Worm (Caenorhabditis elegans) whole organism, L2 larva: ENCODE measurements around the gene lgc-36.
A peak's percentile ranks its signal among the peaks of the same experiment; 100 is the strongest.

ENCODE experiments used
- C34F6.9 ChIP-seq: fragments of 150-350 bp; optimal IDR thresholded peaks from 2 replicates; lab custom pipeline; 2014; ENCODE audit warnings: missing biosample characterization, missing genetic modification characterization
- F13H6.1 ChIP-seq: sonication (generic microtip); optimal IDR thresholded peaks from 2 replicates; lab custom pipeline; 2016; ENCODE audit warnings: missing genetic modification characterization, missing compliant biosample characterization
- R02D3.7 ChIP-seq: fragments of 150-350 bp; optimal IDR thresholded peaks from 2 replicates; lab custom pipeline; 2014; ENCODE audit warnings: missing biosample characterization, missing genetic modification characterization
- Y55F3AM.14 ChIP-seq: fragments of 200-800 bp; sonication (Bioruptor generic); optimal IDR thresholded peaks from 2 replicates; lab custom pipeline; 2018; ENCODE audit warnings: mild to moderate bottlenecking, missing genetic modification characterization, missing compliant biosample characterization
- ZK546.5 ChIP-seq: sonication (generic microtip); optimal IDR thresholded peaks from 2 replicates; lab custom pipeline; 2017; ENCODE audit warnings: missing biosample characterization, missing genetic modification characterization
- alr-1 ChIP-seq: fragments of 150-350 bp; optimal IDR thresholded peaks from 2 replicates; lab custom pipeline; 2014; ENCODE audit warnings: missing biosample characterization, missing genetic modification characterization
- aly-2 ChIP-seq: fragments of 150-350 bp; optimal IDR thresholded peaks from 2 replicates; lab custom pipeline; 2014; ENCODE audit warnings: missing biosample characterization, missing genetic modification characterization
- ama-1 ChIP-seq: fragments of 150-350 bp; optimal IDR thresholded peaks from 2 replicates; lab custom pipeline; 2018; ENCODE audit warnings: inconsistent platforms
- blmp-1 ChIP-seq: sonication (generic microtip); optimal IDR thresholded peaks from 2 replicates; lab custom pipeline; 2017; ENCODE audit warnings: missing genetic modification characterization, mild to moderate bottlenecking, missing compliant biosample characterization, antibody characterized with exemption, moderate library complexity; ENCODE audit not compliant: insufficient read depth
- ceh-16 ChIP-seq: fragments of 150-350 bp; optimal IDR thresholded peaks from 2 replicates; lab custom pipeline; 2014; ENCODE audit warnings: missing biosample characterization, missing genetic modification characterization
- crh-2 ChIP-seq: sonication (generic microtip); optimal IDR thresholded peaks from 2 replicates; lab custom pipeline; 2017; ENCODE audit warnings: missing biosample characterization, missing genetic modification characterization
- egl-27 ChIP-seq: sonication (generic microtip); optimal IDR thresholded peaks from 3 replicates; lab custom pipeline; 2017; ENCODE audit warnings: missing biosample characterization, missing genetic modification reagents, missing genetic modification characterization
- elt-1 ChIP-seq: fragments of 150-350 bp; optimal IDR thresholded peaks from 2 replicates; lab custom pipeline; 2014; ENCODE audit warnings: missing biosample characterization, missing genetic modification characterization
- elt-3 ChIP-seq: sonication (generic microtip); optimal IDR thresholded peaks from 2 replicates; lab custom pipeline; 2017; ENCODE audit warnings: missing biosample characterization, missing genetic modification characterization
- fos-1 ChIP-seq: fragments of 150-350 bp; optimal IDR thresholded peaks from 2 replicates; lab custom pipeline; 2014; ENCODE audit warnings: missing biosample characterization, missing genetic modification characterization
- gmeb-1 ChIP-seq: fragments of 150-350 bp; optimal IDR thresholded peaks from 2 replicates; lab custom pipeline; 2014; ENCODE audit warnings: missing biosample characterization, missing genetic modification characterization
- lin-11 ChIP-seq: fragments of 150-350 bp; sonication (generic microtip); optimal IDR thresholded peaks from 2 replicates; lab custom pipeline; 2014; ENCODE audit warnings: missing biosample characterization, missing genetic modification characterization, inconsistent platforms, mixed read lengths
- lin-13 ChIP-seq: fragments of 150-350 bp; optimal IDR thresholded peaks from 2 replicates; lab custom pipeline; 2014; ENCODE audit warnings: missing biosample characterization, missing genetic modification reagents, missing genetic modification characterization
- lin-39 ChIP-seq: fragments of 150-350 bp; optimal IDR thresholded peaks from 2 replicates; lab custom pipeline; 2014; ENCODE audit warnings: missing biosample characterization, missing genetic modification reagents, missing genetic modification characterization
- mbf-1 ChIP-seq: sonication (generic microtip); optimal IDR thresholded peaks from 2 replicates; lab custom pipeline; 2017; ENCODE audit warnings: missing biosample characterization, missing genetic modification characterization
- mdl-1 ChIP-seq, 2 experiments: fragments of 150-350 bp in 1 of 2; sonication (generic microtip) in 1 of 2; optimal IDR thresholded peaks; 2 replicates each; lab custom pipeline; 2017; ENCODE audit warnings: missing biosample characterization in 2 of 2, missing genetic modification characterization in 2 of 2
- nhr-10 ChIP-seq: sonication (generic microtip); optimal IDR thresholded peaks from 2 replicates; lab custom pipeline; 2017; ENCODE audit warnings: missing biosample characterization, missing genetic modification characterization
- nhr-11 ChIP-seq: fragments of 150-350 bp; optimal IDR thresholded peaks from 2 replicates; lab custom pipeline; 2014; ENCODE audit warnings: missing biosample characterization, missing genetic modification characterization
- nhr-12 ChIP-seq: fragments of 150-350 bp; optimal IDR thresholded peaks from 2 replicates; lab custom pipeline; 2014; ENCODE audit warnings: missing biosample characterization, missing genetic modification characterization
- nhr-129 ChIP-seq: fragments of 150-350 bp; optimal IDR thresholded peaks from 2 replicates; lab custom pipeline; 2014; ENCODE audit warnings: missing biosample characterization, missing genetic modification characterization
- nhr-237 ChIP-seq: fragments of 150-350 bp; optimal IDR thresholded peaks from 2 replicates; lab custom pipeline; 2014; ENCODE audit warnings: missing biosample characterization, missing genetic modification characterization
- nhr-6 ChIP-seq: fragments of 150-350 bp; optimal IDR thresholded peaks from 2 replicates; lab custom pipeline; 2014; ENCODE audit warnings: missing biosample characterization, missing genetic modification characterization
- nhr-77 ChIP-seq: fragments of 150-350 bp; optimal IDR thresholded peaks from 2 replicates; lab custom pipeline; 2014; ENCODE audit warnings: missing biosample characterization, missing genetic modification characterization
- sem-4 ChIP-seq: fragments of 150-350 bp; optimal IDR thresholded peaks from 2 replicates; lab custom pipeline; 2014; ENCODE audit warnings: missing biosample characterization, missing genetic modification reagents, missing genetic modification characterization
- skn-1 ChIP-seq: sonication (generic microtip); optimal IDR thresholded peaks from 2 replicates; lab custom pipeline; 2017; ENCODE audit warnings: missing biosample characterization, missing genetic modification characterization
- sma-3 ChIP-seq: sonication (generic microtip); optimal IDR thresholded peaks from 2 replicates; lab custom pipeline; 2016; ENCODE audit warnings: missing genetic modification reagents, missing genetic modification characterization, missing compliant biosample characterization
- sma-9 ChIP-seq, 2 experiments: fragments of 150-350 bp in 1 of 2; sonication (generic microtip) in 1 of 2; optimal IDR thresholded peaks; 2 replicates each; lab custom pipeline; 2014 to 2016; ENCODE audit warnings: missing genetic modification characterization in 2 of 2, mild to moderate bottlenecking in 1 of 2, missing biosample characterization in 1 of 2, missing compliant biosample characterization in 1 of 2, missing genetic modification reagents in 1 of 2, moderate library complexity in 1 of 2
- snpc-4 ChIP-seq: fragments of 150-350 bp; optimal IDR thresholded peaks from 2 replicates; lab custom pipeline; 2014; ENCODE audit warnings: missing biosample characterization, missing genetic modification characterization
- unc-39 ChIP-seq: fragments of 150-350 bp; optimal IDR thresholded peaks from 2 replicates; lab custom pipeline; 2014; ENCODE audit warnings: missing biosample characterization, missing genetic modification characterization
- unc-55 ChIP-seq: fragments of 150-350 bp; sonication (generic microtip); optimal IDR thresholded peaks from 3 replicates; lab custom pipeline; 2014; ENCODE audit warnings: missing biosample characterization, missing genetic modification reagents, missing genetic modification characterization
- zag-1 ChIP-seq: fragments of 150-350 bp; optimal IDR thresholded peaks from 2 replicates; lab custom pipeline; 2014; ENCODE audit warnings: missing biosample characterization, missing genetic modification characterization
- ztf-1 ChIP-seq: fragments of 200-800 bp; sonication (Bioruptor generic); conservative IDR thresholded peaks from 2 replicates; pipeline ENCODE4 v1.3.6; 2022; ENCODE audit warnings: missing genetic modification characterization, missing compliant biosample characterization
- ztf-11 ChIP-seq: sonication (generic microtip); optimal IDR thresholded peaks from 2 replicates; lab custom pipeline; 2017; ENCODE audit warnings: missing biosample characterization, missing genetic modification characterization
- ztf-4 ChIP-seq: fragments of 150-350 bp; optimal IDR thresholded peaks from 2 replicates; lab custom pipeline; 2014; ENCODE audit warnings: missing biosample characterization, missing genetic modification characterization

Gene lgc-36

ce11 chrV:11266681-11267080 lies 7.9 kb upstream of the lgc-36 start, which contains the start of gene str-116:
TSS of gene str-116 (plus strand) at chrV:11266981.
- TF ChIP-seq nhr-77 (tag; lab: Kevin White, UChicago) (no peak), sem-4 (tag; lab: Kevin White, UChicago) (no peak), fos-1 (tag; lab: Kevin White, UChicago) (no peak), ztf-1 (no peak), skn-1 (tag; lab: Kevin White, UChicago) (no peak), sma-3 (GFP tag; lab: Kevin White, UChicago) (no peak), alr-1 (tag; lab: Kevin White, UChicago) (no peak), Y55F3AM.14 (GFP tag; lab: Kevin White, UChicago) (no peak), nhr-12 (tag; lab: Kevin White, UChicago) (no peak), gmeb-1 (tag; lab: Kevin White, UChicago) (no peak), lin-11 (no peak), unc-55 (GFP tag; lab: Kevin White, UChicago) (no peak)

- TF ChIP-seq lin-11: no peak
- no peak for TF ChIP-seq ama-1 (lab: Kevin White, UChicago)
- no peak for TF ChIP-seq ceh-16 (tag; lab: Kevin White, UChicago)
- TF ChIP-seq ztf-11: no peak
- TF ChIP-seq sma-9 (GFP tag; optimal IDR thresholded peaks at IDR 0.05; lab: Kevin White, UChicago): peak; percentile 29
- TF ChIP-seq sma-9 (tag; optimal IDR thresholded peaks at IDR 0.05; lab: Kevin White, UChicago): no peak
- peak; percentile 83 for TF ChIP-seq fos-1 (tag; lab: Kevin White, UChicago)
- TF ChIP-seq unc-39 (tag; lab: Kevin White, UChicago): no peak
- no peak for TF ChIP-seq snpc-4
Measured at ce11 chrV:11265482-11265881, 6.7 kb upstream of the lgc-36 start, which contains the start of gene cln-3.1. TSS of gene cln-3.1 (minus strand) at chrV:11265652.

- no peak for TF ChIP-seq F13H6.1 (tag; lab: Kevin White, UChicago)
- TF ChIP-seq crh-2 (tag; lab: Kevin White, UChicago): no peak
- no peak for TF ChIP-seq ceh-16 (tag; lab: Kevin White, UChicago)
- TF ChIP-seq ZK546.5 (tag; lab: Kevin White, UChicago): no peak
- TF ChIP-seq unc-55 (GFP tag; lab: Kevin White, UChicago): no peak
- no peak for TF ChIP-seq R02D3.7 (tag; lab: Kevin White, UChicago)
- no peak for TF ChIP-seq unc-39 (tag; lab: Kevin White, UChicago)
- TF ChIP-seq lin-11: no peak
- TF ChIP-seq fos-1 (tag; lab: Kevin White, UChicago): no peak
- no peak for TF ChIP-seq mdl-1 (tag; optimal IDR thresholded peaks at IDR 0.05; lab: Kevin White, UChicago)
- TF ChIP-seq zag-1: no peak
- TF ChIP-seq nhr-11: no peak
- no peak for TF ChIP-seq Y55F3AM.14 (GFP tag; lab: Kevin White, UChicago)
- no peak for TF ChIP-seq alr-1 (tag; lab: Kevin White, UChicago)
- TF ChIP-seq ztf-4 (tag; lab: Kevin White, UChicago): no peak
- no peak for TF ChIP-seq skn-1 (tag; lab: Kevin White, UChicago)
- TF ChIP-seq egl-27 (tag; lab: Kevin White, UChicago): no peak
- no peak for TF ChIP-seq ama-1 (lab: Kevin White, UChicago)
- no peak for TF ChIP-seq nhr-129 (tag; lab: Kevin White, UChicago)
- no peak for TF ChIP-seq nhr-237
Measured at ce11 chrV:11263025-11263424, 4.2 kb upstream of the lgc-36 start, which contains the start of gene F07B10.4. TSS of gene F07B10.4 (minus strand) at chrV:11263125.

- TF ChIP-seq nhr-11: no peak
- no peak for TF ChIP-seq alr-1 (tag; lab: Kevin White, UChicago)
- no peak for TF ChIP-seq elt-1 (tag; lab: Kevin White, UChicago)
- TF ChIP-seq nhr-77 (tag; lab: Kevin White, UChicago): no peak
- no peak for TF ChIP-seq C34F6.9
- no peak for TF ChIP-seq blmp-1
- TF ChIP-seq lin-39 (tag; lab: Kevin White, UChicago): no peak
- TF ChIP-seq lin-11: no peak
- no peak for TF ChIP-seq aly-2 (tag; lab: Kevin White, UChicago)
- TF ChIP-seq elt-3: no peak
- no peak for TF ChIP-seq lin-13 (GFP tag; lab: Kevin White, UChicago)
- no peak for TF ChIP-seq crh-2 (tag; lab: Kevin White, UChicago)
- no peak for TF ChIP-seq nhr-6
- TF ChIP-seq nhr-237: no peak
- no peak for TF ChIP-seq mbf-1
- TF ChIP-seq gmeb-1 (tag; lab: Kevin White, UChicago): no peak
- no peak for TF ChIP-seq nhr-10
- no peak for TF ChIP-seq Y55F3AM.14 (GFP tag; lab: Kevin White, UChicago)
Measured at ce11 chrV:11260622-11261021, 1.8 kb upstream of the lgc-36 start, which contains the start of gene F07B10.7. TSS of gene F07B10.7 (minus strand) at chrV:11260722.
